Worm (Caenorhabditis elegans): ENCODE results near the gene dpy-20.

- TF ChIP-seq nhr-237 (tag; optimal IDR thresholded peaks at IDR 0.05): no peak
- no peak for TF ChIP-seq lin-39 (tag; optimal IDR thresholded peaks at IDR 0.05)
- TF ChIP-seq ceh-28 (tag; optimal IDR thresholded peaks at IDR 0.05): no peak
Measured at ce11 chrIV:11745340-11745739, 44.7 kb upstream of the dpy-20 start, which contains the start of gene gem-4.

All from whole organism, L3 larva.